Worm (Caenorhabditis elegans) whole organism, L4 larva: ENCODE measurements around the gene mbl-1.
A peak's percentile ranks its signal among the peaks of the same experiment; 100 is the strongest.

ENCODE experiments used
- T26A8.4 ChIP-seq: fragments of 200-800 bp; sonication (Bioruptor generic); IDR thresholded peaks from 2 replicates; pipeline ENCODE4 v1.3.6; 2022; ENCODE audit warnings: missing genetic modification characterization, missing compliant biosample characterization
- Y5F2A.4 ChIP-seq: fragments of 200-800 bp; sonication (Bioruptor generic); optimal IDR thresholded peaks from 2 replicates; lab custom pipeline; 2018; ENCODE audit warnings: mild to moderate bottlenecking, missing genetic modification characterization, missing compliant biosample characterization
- Y75B8A.6 ChIP-seq: fragments of 200-800 bp; sonication (Bioruptor generic); IDR thresholded peaks from 2 replicates; pipeline ENCODE4 v1.3.6; 2022; ENCODE audit warnings: missing genetic modification reagents, missing genetic modification characterization, missing compliant biosample characterization
- ama-1 ChIP-seq: fragments of 150-350 bp; optimal IDR thresholded peaks from 2 replicates; lab custom pipeline; 2014; ENCODE audit warnings: inconsistent platforms, mixed read lengths
- ceh-20 ChIP-seq: fragments of 200-800 bp; sonication (Bioruptor generic); IDR thresholded peaks from 2 replicates; pipeline ENCODE4 v1.3.6; 2022; ENCODE audit warnings: missing genetic modification reagents, missing genetic modification characterization, missing compliant biosample characterization
- ceh-32 ChIP-seq: sonication (generic microtip); optimal IDR thresholded peaks from 2 replicates; lab custom pipeline; 2016; ENCODE audit warnings: mild to moderate bottlenecking, missing genetic modification characterization, missing compliant biosample characterization; ENCODE audit not compliant: poor library complexity
- ceh-44 ChIP-seq: fragments of 200-800 bp; sonication (Bioruptor generic); IDR thresholded peaks from 2 replicates; pipeline ENCODE4 v1.3.6; 2022; ENCODE audit warnings: missing genetic modification reagents, missing genetic modification characterization, missing compliant biosample characterization
- ceh-82 ChIP-seq: sonication (generic microtip); optimal IDR thresholded peaks from 2 replicates; lab custom pipeline; 2017; ENCODE audit warnings: missing biosample characterization, missing genetic modification characterization
- cey-2 ChIP-seq: sonication (generic microtip); optimal IDR thresholded peaks from 3 replicates; lab custom pipeline; 2017; ENCODE audit warnings: missing genetic modification characterization, mild to moderate bottlenecking, missing compliant biosample characterization, antibody characterized with exemption, borderline replicate concordance; ENCODE audit not compliant: insufficient read depth
- ctbp-1 ChIP-seq: fragments of 200-800 bp; sonication (Bioruptor generic); IDR thresholded peaks from 2 replicates; pipeline ENCODE4 v1.3.6; 2022; ENCODE audit warnings: missing genetic modification reagents, missing genetic modification characterization, missing compliant biosample characterization
- daf-16 ChIP-seq, 3 experiments: sonication (generic microtip); optimal IDR thresholded peaks; 2 replicates each; lab custom pipeline; 2016 to 2017; ENCODE audit warnings: missing genetic modification characterization in 3 of 3, missing genetic modification reagents in 3 of 3, mild to moderate bottlenecking in 2 of 3, missing compliant biosample characterization in 2 of 3, missing biosample characterization in 1 of 3, moderate library complexity in 1 of 3
- dmd-8 ChIP-seq: fragments of 200-800 bp; sonication (Bioruptor generic); IDR thresholded peaks from 2 replicates; pipeline ENCODE4 v1.3.6; 2022; ENCODE audit warnings: missing genetic modification characterization, missing compliant biosample characterization
- dpl-1 ChIP-seq: fragments of 150-350 bp; optimal IDR thresholded peaks from 2 replicates; lab custom pipeline; 2014; ENCODE audit warnings: missing biosample characterization, missing genetic modification reagents, missing genetic modification characterization
- egl-27 ChIP-seq: sonication (generic microtip); optimal IDR thresholded peaks from 3 replicates; lab custom pipeline; 2017; ENCODE audit warnings: missing biosample characterization, missing genetic modification reagents, missing genetic modification characterization
- egl-43 ChIP-seq: fragments of 200-800 bp; sonication (Bioruptor generic); IDR thresholded peaks from 2 replicates; pipeline ENCODE4 v1.3.6; 2022; ENCODE audit warnings: missing genetic modification reagents, missing genetic modification characterization, missing compliant biosample characterization
- fos-1 ChIP-seq: fragments of 150-350 bp; optimal IDR thresholded peaks from 2 replicates; lab custom pipeline; 2014; ENCODE audit warnings: missing biosample characterization, missing genetic modification characterization
- gei-8 ChIP-seq: fragments of 200-800 bp; sonication (Bioruptor generic); optimal IDR thresholded peaks from 2 replicates; lab custom pipeline; 2018; ENCODE audit warnings: mild to moderate bottlenecking, missing genetic modification characterization, missing compliant biosample characterization
- hif-1 ChIP-seq, 2 experiments: sonication (generic microtip); optimal IDR thresholded peaks; 2 replicates each; lab custom pipeline; 2016 to 2017; ENCODE audit warnings: missing compliant biosample characterization in 2 of 2, missing genetic modification characterization in 2 of 2, missing genetic modification reagents in 2 of 2, missing genotype in 2 of 2, mild to moderate bottlenecking in 1 of 2
- hlh-11 ChIP-seq: fragments of 200-800 bp; sonication (Bioruptor generic); optimal IDR thresholded peaks from 2 replicates; lab custom pipeline; 2018; ENCODE audit warnings: mild to moderate bottlenecking, missing genetic modification characterization, missing compliant biosample characterization
- hlh-30 ChIP-seq: sonication (generic microtip); optimal IDR thresholded peaks from 2 replicates; lab custom pipeline; 2017; ENCODE audit warnings: antibody characterized with exemption, mild to moderate bottlenecking, missing genetic modification characterization, missing compliant biosample characterization; ENCODE audit not compliant: insufficient read depth
- hmg-1.1 ChIP-seq: fragments of 200-800 bp; sonication (Bioruptor generic); IDR thresholded peaks from 2 replicates; pipeline ENCODE4 v1.3.6; 2022; ENCODE audit warnings: missing genetic modification reagents, missing genetic modification characterization, missing compliant biosample characterization
- lim-7 ChIP-seq: fragments of 200-800 bp; sonication (Bioruptor generic); IDR thresholded peaks from 2 replicates; pipeline ENCODE4 v1.3.6; 2022; ENCODE audit warnings: missing genetic modification characterization, missing compliant biosample characterization
- lin-13 ChIP-seq: fragments of 150-350 bp; optimal IDR thresholded peaks from 2 replicates; lab custom pipeline; 2014; ENCODE audit warnings: missing biosample characterization, missing genetic modification reagents, missing genetic modification characterization
- lin-15B ChIP-seq: fragments of 150-350 bp; sonication (generic microtip); optimal IDR thresholded peaks from 3 replicates; lab custom pipeline; 2014; ENCODE audit warnings: missing biosample characterization, missing genetic modification characterization
- lin-29 ChIP-seq: fragments of 200-800 bp; sonication (Bioruptor generic); IDR thresholded peaks from 2 replicates; pipeline ENCODE4 v1.3.6; 2022; ENCODE audit warnings: missing genetic modification reagents, missing genetic modification characterization, missing compliant biosample characterization
- lin-38 ChIP-seq: fragments of 200-800 bp; sonication (Bioruptor generic); IDR thresholded peaks from 2 replicates; pipeline ENCODE4 v1.3.6; 2022; ENCODE audit warnings: missing genetic modification reagents, missing genetic modification characterization, missing compliant biosample characterization
- lir-3 ChIP-seq: sonication (generic microtip); optimal IDR thresholded peaks from 2 replicates; lab custom pipeline; 2016; ENCODE audit warnings: mild to moderate bottlenecking, missing genetic modification characterization, missing compliant biosample characterization
- lsy-2 ChIP-seq, 2 experiments: fragments of 150-350 bp in 1 of 2; sonication (generic microtip) in 1 of 2; optimal IDR thresholded peaks; 2 replicates each; lab custom pipeline; 2014 to 2017; ENCODE audit warnings: missing biosample characterization in 2 of 2, missing genetic modification characterization in 2 of 2
- mes-2 ChIP-seq: sonication (generic microtip); optimal IDR thresholded peaks from 2 replicates; lab custom pipeline; 2016; ENCODE audit warnings: missing genotype, mild to moderate bottlenecking, missing genetic modification characterization, missing compliant biosample characterization; ENCODE audit not compliant: poor library complexity, severe bottlenecking
- mxl-3 ChIP-seq: fragments of 200-800 bp; sonication (Bioruptor generic); optimal IDR thresholded peaks from 2 replicates; lab custom pipeline; 2018; ENCODE audit warnings: mild to moderate bottlenecking, missing genetic modification characterization, missing compliant biosample characterization
- nhr-10 ChIP-seq: fragments of 150-350 bp; optimal IDR thresholded peaks from 2 replicates; lab custom pipeline; 2014; ENCODE audit warnings: missing biosample characterization, missing genetic modification characterization
- nhr-111 ChIP-seq: fragments of 200-800 bp; sonication (Bioruptor generic); optimal IDR thresholded peaks from 2 replicates; lab custom pipeline; 2018; ENCODE audit warnings: mild to moderate bottlenecking, missing genetic modification characterization, missing compliant biosample characterization
- nhr-237 ChIP-seq: sonication (generic microtip); optimal IDR thresholded peaks from 2 replicates; lab custom pipeline; 2017; ENCODE audit warnings: missing biosample characterization, missing genetic modification characterization
- nhr-25 ChIP-seq: sonication (generic microtip); optimal IDR thresholded peaks from 2 replicates; lab custom pipeline; 2017; ENCODE audit warnings: missing genetic modification characterization, mild to moderate bottlenecking, missing compliant biosample characterization, antibody characterized with exemption, moderate library complexity, borderline replicate concordance; ENCODE audit not compliant: insufficient read depth
- nhr-41 ChIP-seq: fragments of 200-800 bp; sonication (Bioruptor generic); IDR thresholded peaks from 2 replicates; pipeline ENCODE4 v1.3.6; 2022; ENCODE audit warnings: missing genetic modification reagents, missing genetic modification characterization, missing compliant biosample characterization
- nhr-48 ChIP-seq: sonication (generic microtip); optimal IDR thresholded peaks from 2 replicates; lab custom pipeline; 2016; ENCODE audit warnings: mild to moderate bottlenecking, missing genetic modification characterization, missing compliant biosample characterization
- php-3 ChIP-seq: fragments of 200-800 bp; sonication (Bioruptor generic); IDR thresholded peaks from 2 replicates; pipeline ENCODE4 v1.3.6; 2022; ENCODE audit warnings: missing genetic modification reagents, missing genetic modification characterization, missing compliant biosample characterization
- pqm-1 ChIP-seq: sonication (generic microtip); optimal IDR thresholded peaks from 2 replicates; lab custom pipeline; 2017; ENCODE audit warnings: missing biosample characterization, missing genetic modification characterization
- rbr-2 ChIP-seq: sonication (generic microtip); optimal IDR thresholded peaks from 2 replicates; lab custom pipeline; 2016; ENCODE audit warnings: missing genotype, missing genetic modification characterization, missing compliant biosample characterization
- snpc-1.2 ChIP-seq: fragments of 200-800 bp; sonication (Bioruptor generic); IDR thresholded peaks from 2 replicates; pipeline ENCODE4 v1.3.6; 2022; ENCODE audit warnings: missing genetic modification reagents, missing genetic modification characterization, missing compliant biosample characterization
- snpc-4 ChIP-seq: fragments of 150-350 bp; optimal IDR thresholded peaks from 2 replicates; lab custom pipeline; 2014; ENCODE audit warnings: missing biosample characterization, missing genetic modification characterization
- unc-62 ChIP-seq, 3 experiments: fragments of 150-350 bp in 1 of 3; sonication (generic microtip); optimal IDR thresholded peaks in 2 of 3; peaks in 1 of 3; 1 replicate in 1 of 3; 2 replicates in 2 of 3; lab custom pipeline; 2014 to 2017; ENCODE audit warnings: missing biosample characterization in 3 of 3, missing genetic modification characterization in 3 of 3, missing genetic modification reagents in 3 of 3, missing genotype in 1 of 3
- vab-7 ChIP-seq: fragments of 200-800 bp; sonication (Bioruptor generic); IDR thresholded peaks from 2 replicates; pipeline ENCODE4 v1.3.6; 2022; ENCODE audit warnings: missing genetic modification reagents, missing genetic modification characterization, missing compliant biosample characterization
- zfp-3 ChIP-seq: fragments of 200-800 bp; sonication (Bioruptor generic); conservative IDR thresholded peaks from 2 replicates; pipeline ENCODE4 v1.3.6; 2022; ENCODE audit warnings: missing genetic modification reagents, missing genetic modification characterization, missing compliant biosample characterization
- ztf-11 ChIP-seq: fragments of 150-350 bp; optimal IDR thresholded peaks from 2 replicates; lab custom pipeline; 2014; ENCODE audit warnings: missing biosample characterization, missing genetic modification characterization

The mbl-1 gene

ce11 chrX:16958015-16958414 is 20.4 kb upstream of the mbl-1 start:
- TF ChIP-seq nhr-10 (tag; lab: Kevin White, UChicago) (no peak), daf-16 (GFP tag; optimal IDR thresholded peaks at IDR 0.05; lab: Kevin White, UChicago) (peak in 1 of 2 experiments; percentile 26), daf-16 (tag; optimal IDR thresholded peaks at IDR 0.05; lab: Kevin White, UChicago) (no peak)

ce11 chrX:16960346-16960745 is 18.1 kb upstream of the mbl-1 start:
- TF ChIP-seq Y75B8A.6 (GFP tag; lab: Robert Waterston, UW), result no peak
- TF ChIP-seq lsy-2 (tag; optimal IDR thresholded peaks at IDR 0.05; lab: Kevin White, UChicago), result no peak
- no peak for TF ChIP-seq lin-15B (tag; lab: Kevin White, UChicago)
- TF ChIP-seq dmd-8, result no peak
- TF ChIP-seq ceh-32 (tag; lab: Kevin White, UChicago), result no peak
- TF ChIP-seq fos-1 (tag; lab: Kevin White, UChicago), result no peak
- TF ChIP-seq daf-16 (GFP tag; optimal IDR thresholded peaks at IDR 0.05; lab: Kevin White, UChicago), result no peak
- no peak for TF ChIP-seq daf-16 (tag; optimal IDR thresholded peaks at IDR 0.05; lab: Kevin White, UChicago)
- no peak for TF ChIP-seq ctbp-1
- TF ChIP-seq ceh-44 (GFP tag; lab: Robert Waterston, UW), result no peak
- TF ChIP-seq ceh-82, result no peak
- no peak for TF ChIP-seq unc-62 (GFP tag; optimal IDR thresholded peaks at IDR 0.05 in 1 of 2; lab: Kevin White, UChicago)
- no peak for TF ChIP-seq unc-62 (tag; optimal IDR thresholded peaks at IDR 0.05; lab: Kevin White, UChicago)

- TF ChIP-seq egl-27 (tag; lab: Kevin White, UChicago) (no peak), zfp-3 (GFP tag; lab: Robert Waterston, UW) (no peak), snpc-1.2 (peak; percentile 31; the same call in 1 of the 2 replicates), hif-1 (tag; optimal IDR thresholded peaks at IDR 0.05; lab: Kevin White, UChicago) (peak in 1 of 2 experiments; percentile 83), nhr-48 (tag; lab: Kevin White, UChicago) (peak; percentile 43), ama-1 (no peak), nhr-41 (peak; percentile 38; the same call in 1 of the 2 replicates), lin-38 (GFP tag; lab: Robert Waterston, UW) (no peak; the same call in 1 of the 2 replicates), mes-2 (tag; lab: Kevin White, UChicago) (peak; percentile 89), fos-1 (tag; lab: Kevin White, UChicago) (no peak), vab-7 (GFP tag; lab: Robert Waterston, UW) (peak; percentile 64; the same call in 1 of the 2 replicates), gei-8 (GFP tag; lab: Kevin White, UChicago) (no peak), egl-43 (GFP tag; lab: Robert Waterston, UW) (peak; percentile 88), T26A8.4 (GFP tag; lab: Robert Waterston, UW) (peak; percentile 86), lin-13 (GFP tag; lab: Kevin White, UChicago) (peak; percentile 83), php-3 (peak; percentile 56; the same call in 1 of the 2 replicates), snpc-4 (tag; lab: Kevin White, UChicago) (no peak), hlh-11 (tag; lab: Kevin White, UChicago) (peak; percentile 93), cey-2 (tag; lab: Kevin White, UChicago) (no peak), ceh-20 (peak; percentile 86), lir-3 (tag; lab: Kevin White, UChicago) (no peak), ctbp-1 (peak; percentile 85), ztf-11 (no peak), dpl-1 (GFP tag; lab: Kevin White, UChicago) (peak; percentile 45), nhr-111 (GFP tag; lab: Kevin White, UChicago) (no peak), hlh-30 (tag; lab: Kevin White, UChicago) (peak; percentile 95), rbr-2 (peak; percentile 93), nhr-25 (tag; lab: Kevin White, UChicago) (peak; percentile 43), Y5F2A.4 (GFP tag; lab: Kevin White, UChicago) (no peak), lim-7 (no peak), pqm-1 (no peak), nhr-237 (no peak), unc-62 (GFP tag; optimal IDR thresholded peaks at IDR 0.05 in 1 of 2; lab: Kevin White, UChicago) (peak in 1 of 2 experiments; percentile 99), unc-62 (tag; optimal IDR thresholded peaks at IDR 0.05; lab: Kevin White, UChicago) (no peak), mxl-3 (GFP tag; lab: Kevin White, UChicago) (peak; percentile 85), hmg-1.1 (GFP tag; lab: Robert Waterston, UW) (peak; percentile 94), lin-29 (GFP tag; lab: Robert Waterston, UW) (no peak)
Observed at ce11 chrX:16961387-16961786, 17.0 kb upstream of the mbl-1 start.
